Fruit fly (Drosophila melanogaster): Measurements from ENCODE around the gene Mcm10.
A peak's percentile ranks its signal among the peaks of the same experiment; 100 is the strongest.

The Mcm10 gene

dm6 chr2L:21162875-21163274 lies 16.9 kb upstream of the Mcm10 start, which contains the start of gene Nbr (continued):
- no peak for TF ChIP-seq hkb (optimal IDR thresholded peaks at IDR 0.05)
- no peak for TF ChIP-seq hkb (GFP tag; IDR thresholded peaks at IDR 0.05)
- peak; percentile 56 for TF ChIP-seq Scr (GFP tag; IDR thresholded peaks at IDR 0.05; ENCODE audit: partially characterized antibody)
- no peak for TF ChIP-seq crc (GFP tag; optimal IDR thresholded peaks at IDR 0.05)
- TF ChIP-seq unc-4 (GFP tag; IDR thresholded peaks at IDR 0.05; ENCODE audit: partially characterized antibody): peak; percentile 60
- peak; percentile 17 for TF ChIP-seq CG12659 (GFP tag; optimal IDR thresholded peaks at IDR 0.05)
- peak; percentile 54 for TF ChIP-seq slbo (GFP tag; IDR thresholded peaks at IDR 0.05)
- TF ChIP-seq bbx (GFP tag; IDR thresholded peaks at IDR 0.05; ENCODE audit: partially characterized antibody): peak; percentile 67
- peak; percentile 76; the same call in 1 of the 4 replicates for TF ChIP-seq chinmo (GFP tag; IDR thresholded peaks at IDR 0.05; ENCODE audit: partially characterized antibody)
- peak; percentile 16; the same call in 1 of the 3 replicates for TF ChIP-seq CG11456 (GFP tag; IDR thresholded peaks at IDR 0.05)
- peak; percentile 72 for TF ChIP-seq Med (GFP tag)
- TF ChIP-seq kay (GFP tag; optimal IDR thresholded peaks at IDR 0.05): no peak
- peak; percentile 51; the same call in 2 of the 4 replicates for TF ChIP-seq Gug (GFP tag; IDR thresholded peaks at IDR 0.05)

- peak; percentile 44; the same call in 1 of the 2 replicates for TF ChIP-seq NFAT (GFP tag; IDR thresholded peaks at IDR 0.05)
- peak; percentile 64; the same call in 1 of the 3 replicates for TF ChIP-seq ken (GFP tag; IDR thresholded peaks at IDR 0.05)
- TF ChIP-seq CG6854 (GFP tag; optimal IDR thresholded peaks at IDR 0.05): no peak
- no peak for TF ChIP-seq Atf-2 (GFP tag; optimal IDR thresholded peaks at IDR 0.05)
- peak; percentile 64 for TF ChIP-seq Meics (GFP tag; optimal IDR thresholded peaks at IDR 0.05)
- TF ChIP-seq ewg (GFP tag; optimal IDR thresholded peaks at IDR 0.05): peak; percentile 21
- TF ChIP-seq CG11398 (GFP tag; optimal IDR thresholded peaks at IDR 0.05): no peak
- no peak for TF ChIP-seq tup (GFP tag; optimal IDR thresholded peaks at IDR 0.05)
- TF ChIP-seq CG17912 (GFP tag; optimal IDR thresholded peaks at IDR 0.05): no peak
- TF ChIP-seq Asciz (GFP tag; optimal IDR thresholded peaks at IDR 0.05): no peak
- no peak for TF ChIP-seq CG6683 (GFP tag; optimal IDR thresholded peaks at IDR 0.05)
- peak; percentile 68; the same call in 1 of the 2 replicates for TF ChIP-seq Rfx (GFP tag; IDR thresholded peaks at IDR 0.05)
- peak; percentile 25 for TF ChIP-seq CG17385 (GFP tag; optimal IDR thresholded peaks at IDR 0.05)
- TF ChIP-seq cad (GFP tag; optimal IDR thresholded peaks at IDR 0.05): no peak
- TF ChIP-seq CG2129 (GFP tag; IDR thresholded peaks at IDR 0.05; ENCODE audit: partially characterized antibody): no peak
- no peak for TF ChIP-seq CG33557 (GFP tag; optimal IDR thresholded peaks at IDR 0.05)
- TF ChIP-seq Hr78 (GFP tag; optimal IDR thresholded peaks at IDR 0.05): no peak
- no peak for TF ChIP-seq gce (GFP tag; IDR thresholded peaks at IDR 0.05)
- TF ChIP-seq Poxn (GFP tag; IDR thresholded peaks at IDR 0.05): no peak
- no peak for TF ChIP-seq CG12104 (GFP tag; optimal IDR thresholded peaks at IDR 0.05)
- peak; percentile 2 for TF ChIP-seq CG3065 (GFP tag; optimal IDR thresholded peaks at IDR 0.05)
- peak; percentile 47; the same call in 2 of the 3 replicates for TF ChIP-seq jigr1 (GFP tag; IDR thresholded peaks at IDR 0.05)
- TF ChIP-seq Doc2 (GFP tag; IDR thresholded peaks at IDR 0.05): no peak
- TF ChIP-seq Nf-YA (GFP tag; IDR thresholded peaks at IDR 0.05): no peak
- TF ChIP-seq insv (GFP tag; optimal IDR thresholded peaks at IDR 0.05): no peak
- peak; percentile 74 for TF ChIP-seq CG17361 (GFP tag; IDR thresholded peaks at IDR 0.05)
- TF ChIP-seq Jarid2 (GFP tag; optimal IDR thresholded peaks at IDR 0.05): no peak
- TF ChIP-seq CrebB (tag; optimal IDR thresholded peaks at IDR 0.05): no peak
- no peak for TF ChIP-seq CG34376 (GFP tag; optimal IDR thresholded peaks at IDR 0.05)
- peak; percentile 7 for TF ChIP-seq B-H2 (GFP tag; optimal IDR thresholded peaks at IDR 0.05)
- TF ChIP-seq CG10147 (GFP tag; optimal IDR thresholded peaks at IDR 0.05): no peak
- no peak for TF ChIP-seq CG16815 (GFP tag; optimal IDR thresholded peaks at IDR 0.05)
- TF ChIP-seq CG10274 (GFP tag; optimal IDR thresholded peaks at IDR 0.05): no peak
- no peak for TF ChIP-seq yki (optimal IDR thresholded peaks at IDR 0.05)
- TF ChIP-seq Dll (GFP tag; IDR thresholded peaks at IDR 0.05; ENCODE audit: partially characterized antibody): no peak
- 0 out of 3 replicates have a peak, but pooled peaks have one; percentile 40 for TF ChIP-seq ci (GFP tag; IDR thresholded peaks at IDR 0.05)
- TF ChIP-seq CG13287 (GFP tag; IDR thresholded peaks at IDR 0.05; ENCODE audit: partially characterized antibody): no peak
Observed at dm6 chr2L:21163311-21163842, 16.4 kb upstream of the Mcm10 start, which contains the start of gene Noc2. TSS of gene Noc2 (plus strand) at chr2L:21163641.
